Worm (Caenorhabditis elegans) whole organism, L3 larva: ENCODE data around the gene fbxa-219.
"Not testable (repeated sequence)": the region's sequence is repeated elsewhere in the genome, so short reads cannot be mapped to it uniquely, and the experiment has no call there.

Experiments
- R02D3.7 ChIP-seq: fragments of 150-350 bp; optimal IDR thresholded peaks from 2 replicates; lab custom pipeline; 2014; ENCODE audit warnings: missing biosample characterization, missing genetic modification characterization
- ZK546.5 ChIP-seq: sonication (generic microtip); optimal IDR thresholded peaks from 2 replicates; lab custom pipeline; 2017; ENCODE audit warnings: missing biosample characterization, missing genetic modification characterization
- aly-2 ChIP-seq: fragments of 150-350 bp; optimal IDR thresholded peaks from 2 replicates; lab custom pipeline; 2014; ENCODE audit warnings: missing biosample characterization, missing genetic modification characterization
- ama-1 ChIP-seq: fragments of 150-350 bp; optimal IDR thresholded peaks from 2 replicates; lab custom pipeline; 2018
- daf-12 ChIP-seq: fragments of 150-350 bp; optimal IDR thresholded peaks from 2 replicates; lab custom pipeline; 2014; ENCODE audit warnings: missing biosample characterization, missing genetic modification reagents, missing genetic modification characterization
- lin-15B ChIP-seq: fragments of 150-350 bp; optimal IDR thresholded peaks from 2 replicates; lab custom pipeline; 2014; ENCODE audit warnings: missing biosample characterization, missing genetic modification characterization
- mdl-1 ChIP-seq: fragments of 150-350 bp; optimal IDR thresholded peaks from 2 replicates; lab custom pipeline; 2014; ENCODE audit warnings: missing biosample characterization, missing genetic modification characterization
- nhr-76 ChIP-seq: fragments of 150-350 bp; sonication (generic microtip); optimal IDR thresholded peaks from 5 replicates; lab custom pipeline; 2014; ENCODE audit warnings: missing biosample characterization, missing genetic modification characterization
- pha-4 ChIP-seq: fragments of 150-350 bp; optimal IDR thresholded peaks from 2 replicates; lab custom pipeline; 2014; ENCODE audit warnings: missing biosample characterization, missing genetic modification reagents, missing genetic modification characterization
- skn-1 ChIP-seq: fragments of 150-350 bp; optimal IDR thresholded peaks from 2 replicates; lab custom pipeline; 2014; ENCODE audit warnings: missing biosample characterization, missing genetic modification characterization

DNA sequence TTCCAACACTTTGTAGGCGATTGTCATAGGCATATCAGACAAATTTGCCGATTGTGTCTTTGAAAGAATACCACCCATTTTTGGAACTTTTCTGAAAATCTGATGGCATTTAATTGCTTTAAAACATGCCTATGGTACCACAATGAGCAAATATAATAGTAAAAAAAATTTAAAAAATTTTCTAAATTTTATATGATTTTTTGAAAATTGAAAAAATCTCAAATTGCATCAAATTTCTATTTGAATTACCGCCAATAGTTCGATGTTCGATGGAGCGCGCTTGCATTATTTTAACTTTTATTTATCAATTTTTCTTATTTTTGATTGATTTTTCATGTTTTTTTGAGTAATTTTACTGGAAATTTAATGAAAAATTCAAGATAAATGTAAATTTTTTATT, 29.9 kb upstream of the fbxa-219 start, which contains the start of gene fbxa-42:
- not testable (repeated sequence) for TF ChIP-seq lin-15B (tag; lab: Kevin White, UChicago); aly-2 (tag; lab: Kevin White, UChicago); daf-12; mdl-1 (tag; lab: Kevin White, UChicago); ZK546.5; nhr-76; pha-4 (tag; lab: Kevin White, UChicago); skn-1 (tag; lab: Kevin White, UChicago); R02D3.7 (tag; lab: Kevin White, UChicago); ama-1 (lab: Kevin White, UChicago)
